Comparison of ENCODE assay signal across 1 fruit fly cellular context in genomic region chr3R:4739492-4740431, dm6.
TF ChIP-seq lines count a peak whose summit lies in the region.

No protein-coding gene starts in this region.

TF ChIP-seq in whole organism, embryonic, 481 proteins besides CTCF, POLR2A, EP300 and RAD21 (continued from another document and continues in another):
- peak; percentile 87 for TF ChIP-seq CG10543 (GFP tag; optimal IDR thresholded peaks at IDR 0.05; lab: Kevin White, UChicago)
- TF ChIP-seq CG13894 (tag; optimal IDR thresholded peaks at IDR 0.05; lab: Kevin White, UChicago) = peak; percentile 5
- TF ChIP-seq CG5180 (GFP tag; optimal IDR thresholded peaks at IDR 0.05; lab: Kevin White, UChicago) = peak; percentile 63
- peak; percentile 86 for TF ChIP-seq Mes4 (GFP tag; optimal IDR thresholded peaks at IDR 0.05; lab: Kevin White, UChicago)
- TF ChIP-seq Chrac-16 (GFP tag; optimal IDR thresholded peaks at IDR 0.05; lab: Kevin White, UChicago) = peak; percentile 88
- TF ChIP-seq ab (GFP tag; optimal IDR thresholded peaks at IDR 0.05; lab: Kevin White, UChicago) = no peak
- no peak for TF ChIP-seq luna (GFP tag; optimal IDR thresholded peaks at IDR 0.05; lab: Kevin White, UChicago)
- TF ChIP-seq Aef1 (GFP tag; IDR thresholded peaks at IDR 0.05; lab: Robert Waterston, UW) = no peak
- TF ChIP-seq Sry-δ (GFP tag; optimal IDR thresholded peaks at IDR 0.05; lab: Kevin White, UChicago) = peak; percentile 45
- TF ChIP-seq Bdp1 (GFP tag; optimal IDR thresholded peaks at IDR 0.05; lab: Kevin White, UChicago) = no peak
- peak; percentile 65 for TF ChIP-seq yki (optimal IDR thresholded peaks at IDR 0.05; lab: Kevin White, UChicago)
- no peak for TF ChIP-seq Taf1 (GFP tag; IDR thresholded peaks at IDR 0.05; lab: Robert Waterston, UW)
- TF ChIP-seq CG17829 (tag; optimal IDR thresholded peaks at IDR 0.05; lab: Kevin White, UChicago) = peak; percentile 69
- no peak for TF ChIP-seq CG2129 (GFP tag; IDR thresholded peaks at IDR 0.05; lab: Robert Waterston, UW; ENCODE audit: partially characterized antibody)
- TF ChIP-seq hbn (GFP tag; IDR thresholded peaks at IDR 0.05; lab: Robert Waterston, UW; ENCODE audit: partially characterized antibody) = no peak
- TF ChIP-seq CG10147 (GFP tag; optimal IDR thresholded peaks at IDR 0.05; lab: Kevin White, UChicago) = peak; percentile 82
- TF ChIP-seq CG12769 (tag; optimal IDR thresholded peaks at IDR 0.05; lab: Kevin White, UChicago) = peak; percentile 27
- no peak for TF ChIP-seq CG15514 (GFP tag; optimal IDR thresholded peaks at IDR 0.05; lab: Kevin White, UChicago)
- peak; percentile 89 for TF ChIP-seq Six4 (GFP tag; optimal IDR thresholded peaks at IDR 0.05; lab: Kevin White, UChicago)
- peak; percentile 96 for TF ChIP-seq CG7556 (GFP tag; optimal IDR thresholded peaks at IDR 0.05; lab: Kevin White, UChicago)
- peak; percentile 88 for TF ChIP-seq dmrt99B (tag; optimal IDR thresholded peaks at IDR 0.05; lab: Kevin White, UChicago)
- no peak for TF ChIP-seq sr (GFP tag; IDR thresholded peaks at IDR 0.05; lab: Robert Waterston, UW)
- no peak for TF ChIP-seq sob (GFP tag; IDR thresholded peaks at IDR 0.05; lab: Robert Waterston, UW)
- TF ChIP-seq CG13296 (GFP tag; optimal IDR thresholded peaks at IDR 0.05; lab: Kevin White, UChicago) = peak; percentile 75
- no peak for TF ChIP-seq lmd (GFP tag; IDR thresholded peaks at IDR 0.05; lab: Robert Waterston, UW)
- peak; percentile 26 for TF ChIP-seq CG12155 (GFP tag; optimal IDR thresholded peaks at IDR 0.05; lab: Kevin White, UChicago)
- TF ChIP-seq phol (tag; optimal IDR thresholded peaks at IDR 0.05; lab: Kevin White, UChicago) = peak; percentile 89
- TF ChIP-seq Gsc (GFP tag; IDR thresholded peaks at IDR 0.05; lab: Robert Waterston, UW) = no peak
- no peak for TF ChIP-seq CG14050 (GFP tag; IDR thresholded peaks at IDR 0.05; lab: Robert Waterston, UW)
- TF ChIP-seq Dip3 (GFP tag; optimal IDR thresholded peaks at IDR 0.05; lab: Kevin White, UChicago) = peak; percentile 74
- TF ChIP-seq tll (GFP tag; optimal IDR thresholded peaks at IDR 0.05; lab: Kevin White, UChicago) = no peak
- TF ChIP-seq Eip74EF (GFP tag; optimal IDR thresholded peaks at IDR 0.05; lab: Kevin White, UChicago) = peak in 1 of 2 experiments; percentile 75
- peak; percentile 69 for TF ChIP-seq CG3838 (GFP tag; optimal IDR thresholded peaks at IDR 0.05; lab: Kevin White, UChicago)
- peak; percentile 67 for TF ChIP-seq CG1647 (GFP tag; optimal IDR thresholded peaks at IDR 0.05; lab: Kevin White, UChicago)
- TF ChIP-seq aop (GFP tag; IDR thresholded peaks at IDR 0.05; lab: Robert Waterston, UW) = no peak
- TF ChIP-seq B-H1 (GFP tag; IDR thresholded peaks at IDR 0.05; lab: Robert Waterston, UW) = no peak
- TF ChIP-seq CG4854 (GFP tag; optimal IDR thresholded peaks at IDR 0.05; lab: Kevin White, UChicago) = peak; percentile 56
- peak; percentile 60 for TF ChIP-seq Spps (tag; optimal IDR thresholded peaks at IDR 0.05; lab: Kevin White, UChicago)
- TF ChIP-seq CG10979 (tag; optimal IDR thresholded peaks at IDR 0.05; lab: Kevin White, UChicago) = peak; percentile 86
- TF ChIP-seq CG11085 (GFP tag; IDR thresholded peaks at IDR 0.05; lab: Robert Waterston, UW) = no peak
- peak; percentile 89 for TF ChIP-seq CG18619 (GFP tag; optimal IDR thresholded peaks at IDR 0.05; lab: Kevin White, UChicago)
- TF ChIP-seq CG1233 (GFP tag; optimal IDR thresholded peaks at IDR 0.05; lab: Kevin White, UChicago) = peak; percentile 89
- TF ChIP-seq pho (GFP tag; optimal IDR thresholded peaks at IDR 0.05; lab: Kevin White, UChicago) = peak; percentile 88
- TF ChIP-seq gro (GFP tag; optimal IDR thresholded peaks at IDR 0.05; lab: Kevin White, UChicago) = peak; percentile 57
- no peak for TF ChIP-seq ci (GFP tag; IDR thresholded peaks at IDR 0.05; lab: Robert Waterston, UW)
- no peak for TF ChIP-seq cas (GFP tag; IDR thresholded peaks at IDR 0.05; lab: Robert Waterston, UW)
- TF ChIP-seq CG8281 (tag; optimal IDR thresholded peaks at IDR 0.05; lab: Kevin White, UChicago) = peak; percentile 59
- peak; percentile 81 for TF ChIP-seq CG1529 (GFP tag; optimal IDR thresholded peaks at IDR 0.05; lab: Kevin White, UChicago)
- TF ChIP-seq CG17328 (GFP tag; IDR thresholded peaks at IDR 0.05; lab: Robert Waterston, UW) = no peak
- TF ChIP-seq CG33213 (GFP tag; optimal IDR thresholded peaks at IDR 0.05; lab: Kevin White, UChicago) = peak; percentile 43
- peak; percentile 9 for TF ChIP-seq trem (tag; optimal IDR thresholded peaks at IDR 0.05; lab: Kevin White, UChicago)
- TF ChIP-seq Sin3A (optimal IDR thresholded peaks at IDR 0.05; lab: Kevin White, UChicago) = no peak
- no peak for TF ChIP-seq Dfd (GFP tag; optimal IDR thresholded peaks at IDR 0.05; lab: Kevin White, UChicago)
- TF ChIP-seq D19B (GFP tag; optimal IDR thresholded peaks at IDR 0.05; lab: Kevin White, UChicago) = peak; percentile 69
- no peak for TF ChIP-seq so (GFP tag; IDR thresholded peaks at IDR 0.05; lab: Robert Waterston, UW)
- peak; percentile 89 for TF ChIP-seq CG12391 (tag; optimal IDR thresholded peaks at IDR 0.05; lab: Kevin White, UChicago)
- TF ChIP-seq ara (GFP tag; IDR thresholded peaks at IDR 0.05; lab: Robert Waterston, UW) = no peak
- no peak for TF ChIP-seq Scr (GFP tag; IDR thresholded peaks at IDR 0.05; lab: Robert Waterston, UW; ENCODE audit: partially characterized antibody)
- TF ChIP-seq Xrp1 (GFP tag; IDR thresholded peaks at IDR 0.05; lab: Robert Waterston, UW) = no peak
- no peak for TF ChIP-seq dati (GFP tag; IDR thresholded peaks at IDR 0.05; lab: Robert Waterston, UW)
- peak; percentile 26 for TF ChIP-seq oc (tag; optimal IDR thresholded peaks at IDR 0.05; lab: Kevin White, UChicago)
- TF ChIP-seq CG10274 (GFP tag; optimal IDR thresholded peaks at IDR 0.05; lab: Kevin White, UChicago) = peak; percentile 79
- peak; percentile 54 for TF ChIP-seq CG15696 (tag; optimal IDR thresholded peaks at IDR 0.05; lab: Kevin White, UChicago)
- TF ChIP-seq cato (GFP tag; optimal IDR thresholded peaks at IDR 0.05; lab: Kevin White, UChicago; ENCODE audit: borderline replicate concordance) = peak; percentile 72
- TF ChIP-seq NFAT (GFP tag; IDR thresholded peaks at IDR 0.05; lab: Robert Waterston, UW) = no peak
- TF ChIP-seq CG10321 (GFP tag; IDR thresholded peaks at IDR 0.05; lab: Robert Waterston, UW) = no peak
- peak; percentile 5 for TF ChIP-seq cg (GFP tag; optimal IDR thresholded peaks at IDR 0.05; lab: Kevin White, UChicago)
- TF ChIP-seq B-H2 (GFP tag; optimal IDR thresholded peaks at IDR 0.05; lab: Kevin White, UChicago) = no peak
- TF ChIP-seq ase (GFP tag; IDR thresholded peaks at IDR 0.05; lab: Robert Waterston, UW) = no peak
- TF ChIP-seq CG7928 (GFP tag; optimal IDR thresholded peaks at IDR 0.05; lab: Kevin White, UChicago) = peak; percentile 34
- TF ChIP-seq CG7357 (GFP tag; IDR thresholded peaks at IDR 0.05; lab: Robert Waterston, UW) = peak; percentile 59; the same call in 1 of the 3 replicates
- TF ChIP-seq Lhr (GFP tag; optimal IDR thresholded peaks at IDR 0.05; lab: Kevin White, UChicago) = peak; percentile 47
- no peak for TF ChIP-seq CG6175 (GFP tag; IDR thresholded peaks at IDR 0.05; lab: Robert Waterston, UW)
- TF ChIP-seq CG32767 (GFP tag; IDR thresholded peaks at IDR 0.05; lab: Robert Waterston, UW) = no peak
- TF ChIP-seq pan (optimal IDR thresholded peaks at IDR 0.05; lab: Kevin White, UChicago) = no peak
- no peak for TF ChIP-seq pan (GFP tag; optimal IDR thresholded peaks at IDR 0.05 in 1 of 2, IDR thresholded peaks at IDR 0.05 in 1 of 2)
- TF ChIP-seq fu2 (GFP tag; optimal IDR thresholded peaks at IDR 0.05; lab: Kevin White, UChicago) = peak; percentile 81
- TF ChIP-seq CG17568 (GFP tag; optimal IDR thresholded peaks at IDR 0.05; lab: Kevin White, UChicago) = peak; percentile 42
- TF ChIP-seq CG3281 (GFP tag; optimal IDR thresholded peaks at IDR 0.05; lab: Kevin White, UChicago) = peak; percentile 83
- TF ChIP-seq sqz (GFP tag; optimal IDR thresholded peaks at IDR 0.05; lab: Kevin White, UChicago) = peak; percentile 56
- peak; percentile 92 for TF ChIP-seq az2 (GFP tag; optimal IDR thresholded peaks at IDR 0.05; lab: Kevin White, UChicago)
- TF ChIP-seq CG8089 (GFP tag; optimal IDR thresholded peaks at IDR 0.05; lab: Kevin White, UChicago) = peak; percentile 57
- TF ChIP-seq sc (optimal IDR thresholded peaks at IDR 0.05; lab: Kevin White, UChicago) = no peak
- TF ChIP-seq sc (GFP tag; optimal IDR thresholded peaks at IDR 0.05; lab: Kevin White, UChicago) = peak; percentile 79
- no peak for TF ChIP-seq Ravus (GFP tag; IDR thresholded peaks at IDR 0.05; lab: Robert Waterston, UW)
- peak; percentile 88 for TF ChIP-seq CG10209 (GFP tag; optimal IDR thresholded peaks at IDR 0.05; lab: Kevin White, UChicago)
- peak; percentile 54; the same call in 2 of the 4 replicates for TF ChIP-seq Gug (GFP tag; IDR thresholded peaks at IDR 0.05; lab: Robert Waterston, UW)
- peak; percentile 61 for TF ChIP-seq Atf3 (GFP tag; optimal IDR thresholded peaks at IDR 0.05; lab: Kevin White, UChicago)
- TF ChIP-seq pita (GFP tag; optimal IDR thresholded peaks at IDR 0.05; lab: Kevin White, UChicago) = no peak
- TF ChIP-seq gsb-n (tag; optimal IDR thresholded peaks at IDR 0.05; lab: Kevin White, UChicago) = peak; percentile 70
- peak; percentile 92 for TF ChIP-seq CG9437 (GFP tag; optimal IDR thresholded peaks at IDR 0.05; lab: Kevin White, UChicago)
- TF ChIP-seq HmgD (GFP tag; optimal IDR thresholded peaks at IDR 0.05; lab: Kevin White, UChicago) = peak; percentile 49
- no peak for TF ChIP-seq bbx (GFP tag; IDR thresholded peaks at IDR 0.05; lab: Robert Waterston, UW; ENCODE audit: partially characterized antibody)
- no peak for TF ChIP-seq CG6689 (GFP tag; IDR thresholded peaks at IDR 0.05; lab: Robert Waterston, UW)
- TF ChIP-seq HHEX (GFP tag; optimal IDR thresholded peaks at IDR 0.05; lab: Kevin White, UChicago) = peak; percentile 83
- peak; percentile 86 for TF ChIP-seq ewg (GFP tag; optimal IDR thresholded peaks at IDR 0.05; lab: Kevin White, UChicago)
- peak; percentile 41 for TF ChIP-seq grn (GFP tag; optimal IDR thresholded peaks at IDR 0.05; lab: Kevin White, UChicago)
- TF ChIP-seq usp (GFP tag; optimal IDR thresholded peaks at IDR 0.05; lab: Kevin White, UChicago) = no peak
- peak; percentile 1 for TF ChIP-seq MESR4 (GFP tag; optimal IDR thresholded peaks at IDR 0.05; lab: Kevin White, UChicago)
- TF ChIP-seq tgo (GFP tag; IDR thresholded peaks at IDR 0.05; lab: Robert Waterston, UW) = no peak
- TF ChIP-seq CG15011 (GFP tag; optimal IDR thresholded peaks at IDR 0.05; lab: Kevin White, UChicago) = peak; percentile 78
- TF ChIP-seq Doc2 (GFP tag; IDR thresholded peaks at IDR 0.05; lab: Robert Waterston, UW) = no peak
- TF ChIP-seq HLH4C (GFP tag; IDR thresholded peaks at IDR 0.05; lab: Robert Waterston, UW; ENCODE audit: partially characterized antibody) = no peak
- peak; percentile 66 for TF ChIP-seq Myb (GFP tag; optimal IDR thresholded peaks at IDR 0.05; lab: Kevin White, UChicago)
- TF ChIP-seq Hr3 (GFP tag; optimal IDR thresholded peaks at IDR 0.05; lab: Kevin White, UChicago) = peak; percentile 90
- TF ChIP-seq ham (GFP tag; IDR thresholded peaks at IDR 0.05; lab: Robert Waterston, UW) = no peak
- no peak for TF ChIP-seq GATAe (GFP tag; conservative IDR thresholded peaks at IDR 0.05; lab: Robert Waterston, UW)
- no peak for TF ChIP-seq CG43689 (GFP tag; IDR thresholded peaks at IDR 0.05; lab: Robert Waterston, UW)
- TF ChIP-seq C15 (GFP tag; IDR thresholded peaks at IDR 0.05; lab: Robert Waterston, UW) = no peak
- no peak for TF ChIP-seq CG6791 (GFP tag; IDR thresholded peaks at IDR 0.05; lab: Robert Waterston, UW; ENCODE audit: partially characterized antibody)
- no peak for TF ChIP-seq CG4404 (GFP tag; IDR thresholded peaks at IDR 0.05; lab: Robert Waterston, UW)
- TF ChIP-seq corto (GFP tag; optimal IDR thresholded peaks at IDR 0.05; lab: Kevin White, UChicago) = no peak
- peak; percentile 61; the same call in 1 of the 3 replicates for TF ChIP-seq CG11093 (GFP tag; IDR thresholded peaks at IDR 0.05; lab: Robert Waterston, UW)
- peak; percentile 59 for TF ChIP-seq CG12744 (GFP tag; optimal IDR thresholded peaks at IDR 0.05; lab: Kevin White, UChicago)
- TF ChIP-seq CG3407 (GFP tag; optimal IDR thresholded peaks at IDR 0.05; lab: Kevin White, UChicago) = peak; percentile 75
- no peak for TF ChIP-seq ssp (GFP tag; IDR thresholded peaks at IDR 0.05; lab: Robert Waterston, UW)
- no peak for TF ChIP-seq dan (GFP tag; IDR thresholded peaks at IDR 0.05; lab: Robert Waterston, UW)
- peak; percentile 14 for TF ChIP-seq da (GFP tag; optimal IDR thresholded peaks at IDR 0.05; lab: Kevin White, UChicago)
- peak; percentile 94 for TF ChIP-seq tio (GFP tag; optimal IDR thresholded peaks at IDR 0.05; lab: Kevin White, UChicago)
- no peak for TF ChIP-seq ash1 (GFP tag; optimal IDR thresholded peaks at IDR 0.05; lab: Kevin White, UChicago)
- TF ChIP-seq CoRest (tag; optimal IDR thresholded peaks at IDR 0.05; lab: Kevin White, UChicago) = peak; percentile 94
- peak; percentile 44 for TF ChIP-seq trh (GFP tag; optimal IDR thresholded peaks at IDR 0.05; lab: Kevin White, UChicago)
- peak; percentile 71 for TF ChIP-seq jing (GFP tag; optimal IDR thresholded peaks at IDR 0.05; lab: Kevin White, UChicago)
- no peak for TF ChIP-seq row (GFP tag; IDR thresholded peaks at IDR 0.05; lab: Robert Waterston, UW)
- peak; percentile 59 for TF ChIP-seq p53 (GFP tag; optimal IDR thresholded peaks at IDR 0.05; lab: Kevin White, UChicago)
- TF ChIP-seq CG8478 (optimal IDR thresholded peaks at IDR 0.05; lab: Kevin White, UChicago) = no peak
- no peak for TF ChIP-seq cad (GFP tag; optimal IDR thresholded peaks at IDR 0.05; lab: Kevin White, UChicago)
- peak; percentile 90 for TF ChIP-seq lilli (GFP tag; optimal IDR thresholded peaks at IDR 0.05; lab: Kevin White, UChicago)
- TF ChIP-seq Pdp1 (GFP tag; optimal IDR thresholded peaks at IDR 0.05; lab: Kevin White, UChicago) = peak; percentile 72 to 91
- peak; percentile 61 for TF ChIP-seq salm (tag; optimal IDR thresholded peaks at IDR 0.05; lab: Kevin White, UChicago)
- TF ChIP-seq BtbVII (GFP tag; optimal IDR thresholded peaks at IDR 0.05; lab: Kevin White, UChicago) = peak; percentile 51
- TF ChIP-seq CG16779 (GFP tag; IDR thresholded peaks at IDR 0.05; lab: Robert Waterston, UW) = no peak
- peak; percentile 5 for TF ChIP-seq eyg (GFP tag; optimal IDR thresholded peaks at IDR 0.05; lab: Kevin White, UChicago)
- peak; percentile 97 for TF ChIP-seq grau (tag; optimal IDR thresholded peaks at IDR 0.05; lab: Kevin White, UChicago)
- peak; percentile 32 for TF ChIP-seq CG31388 (GFP tag; optimal IDR thresholded peaks at IDR 0.05; lab: Kevin White, UChicago)
- TF ChIP-seq klu (GFP tag; IDR thresholded peaks at IDR 0.05; lab: Robert Waterston, UW) = no peak
